Worm (Caenorhabditis elegans): ENCODE measurements around the gene sea-2.

- TF ChIP-seq ceh-82 (tag; optimal IDR thresholded peaks at IDR 0.05) (no peak), ama-1 (optimal IDR thresholded peaks at IDR 0.05) (no peak)
Measured at ce11 chrII:3956744-3957143, 6.6 kb downstream of the sea-2 start.
